Fruit fly (Drosophila melanogaster) whole organism, embryonic: Measurements from ENCODE around the gene CG6652.

Source experiments
- ATbp ChIP-seq: fragments of 200-800 bp; sonication (Bioruptor generic); optimal IDR thresholded peaks from 2 replicates; lab custom pipeline; 2017; ENCODE audit warnings: missing biosample characterization, mild to moderate bottlenecking, missing genetic modification characterization, missing genetic modification reagents
- Ada2b ChIP-seq: fragments of 200-800 bp; sonication (Bioruptor generic); IDR thresholded peaks from 2 replicates; pipeline ENCODE4 v1.3.6; 2022; ENCODE audit warnings: missing biosample characterization, missing genetic modification characterization
- Adf1 ChIP-seq: fragments of 200-800 bp; sonication (Bioruptor generic); IDR thresholded peaks from 2 replicates; pipeline ENCODE4 v1.3.6; 2022; ENCODE audit warnings: missing biosample characterization, missing genetic modification characterization
- CG10565 ChIP-seq: fragments of 200-800 bp; sonication (Bioruptor generic); optimal IDR thresholded peaks from 3 replicates; lab custom pipeline; 2016; ENCODE audit warnings: missing biosample characterization, mild to moderate bottlenecking, missing genetic modification characterization
- CG13296 ChIP-seq: fragments of 200-800 bp; sonication (Bioruptor generic); optimal IDR thresholded peaks from 3 replicates; lab custom pipeline; 2018; ENCODE audit warnings: missing biosample characterization, mild to moderate bottlenecking, missing genetic modification characterization
- CG13424 ChIP-seq: fragments of 200-800 bp; sonication (Bioruptor generic); optimal IDR thresholded peaks from 2 replicates; lab custom pipeline; 2019; ENCODE audit warnings: missing biosample characterization, mild to moderate bottlenecking, missing genetic modification characterization, moderate library complexity
- CG1529 ChIP-seq: fragments of 200-800 bp; sonication (Bioruptor generic); optimal IDR thresholded peaks from 3 replicates; lab custom pipeline; 2018; ENCODE audit warnings: missing biosample characterization, missing genetic modification characterization
- CG16813 ChIP-seq: fragments of 200-800 bp; sonication (Bioruptor generic); IDR thresholded peaks from 3 replicates; pipeline ENCODE4 v1.3.6; 2022; ENCODE audit warnings: missing biosample characterization, missing genetic modification characterization; ENCODE audit not compliant: partially characterized antibody
- CG2116 ChIP-seq: fragments of 200-800 bp; sonication (Bioruptor generic); optimal IDR thresholded peaks from 3 replicates; lab custom pipeline; 2018; ENCODE audit warnings: missing biosample characterization, mild to moderate bottlenecking, missing genetic modification characterization
- CG3847 ChIP-seq: fragments of 200-800 bp; sonication (Bioruptor generic); IDR thresholded peaks from 2 replicates; pipeline ENCODE4 v1.3.6; 2022; ENCODE audit warnings: missing biosample characterization, missing genetic modification characterization
- CG3995 ChIP-seq: fragments of 200-800 bp; sonication (Bioruptor generic); optimal IDR thresholded peaks from 3 replicates; lab custom pipeline; 2016; ENCODE audit warnings: missing biosample characterization, missing genetic modification characterization
- CG6683 ChIP-seq: fragments of 200-800 bp; sonication (Bioruptor generic); optimal IDR thresholded peaks from 2 replicates; lab custom pipeline; 2017; ENCODE audit warnings: missing biosample characterization, mild to moderate bottlenecking, missing genetic modification characterization, missing genetic modification reagents
- CG7372 ChIP-seq: fragments of 200-800 bp; sonication (Bioruptor generic); IDR thresholded peaks from 2 replicates; pipeline ENCODE4 v1.3.6; 2022; ENCODE audit warnings: missing biosample characterization, missing genetic modification characterization
- CG8944 ChIP-seq: fragments of 200-800 bp; sonication (Bioruptor generic); optimal IDR thresholded peaks from 3 replicates; lab custom pipeline; 2016; ENCODE audit warnings: missing biosample characterization, missing genetic modification characterization
- CG9437 ChIP-seq: fragments of 200-800 bp; sonication (Bioruptor generic); optimal IDR thresholded peaks from 2 replicates; lab custom pipeline; 2018; ENCODE audit warnings: missing biosample characterization, mild to moderate bottlenecking, missing genetic modification characterization
- CHES-1-like ChIP-seq: fragments of 200-800 bp; sonication (Bioruptor generic); optimal IDR thresholded peaks from 2 replicates; lab custom pipeline; 2016; ENCODE audit warnings: missing biosample characterization, missing genetic modification characterization
- CoRest ChIP-seq: fragments of 200-800 bp; sonication (Bioruptor generic); optimal IDR thresholded peaks from 3 replicates; lab custom pipeline; 2018; ENCODE audit warnings: missing biosample characterization, mild to moderate bottlenecking, missing genetic modification characterization, moderate library complexity
- HmgD ChIP-seq: fragments of 200-800 bp; sonication (Bioruptor generic); optimal IDR thresholded peaks from 3 replicates; lab custom pipeline; 2016; ENCODE audit warnings: missing biosample characterization, missing genetic modification characterization
- HmgZ ChIP-seq: fragments of 200-800 bp; sonication (Bioruptor generic); optimal IDR thresholded peaks from 2 replicates; lab custom pipeline; 2018; ENCODE audit warnings: missing biosample characterization, mild to moderate bottlenecking, missing genetic modification characterization
- MTF-1 ChIP-seq: fragments of 200-800 bp; sonication (Bioruptor generic); optimal IDR thresholded peaks from 2 replicates; lab custom pipeline; 2018; ENCODE audit warnings: missing biosample characterization, mild to moderate bottlenecking, missing genetic modification characterization, borderline replicate concordance
- NC2β ChIP-seq: fragments of 200-800 bp; sonication (Bioruptor generic); optimal IDR thresholded peaks from 2 replicates; lab custom pipeline; 2016; ENCODE audit warnings: missing biosample characterization, missing genetic modification characterization
- Oaz ChIP-seq: fragments of 200-800 bp; sonication (Bioruptor generic); IDR thresholded peaks from 2 replicates; pipeline ENCODE4 v1.3.6; 2022; ENCODE audit warnings: missing biosample characterization, missing genetic modification characterization
- Oli ChIP-seq: fragments of 200-800 bp; sonication (Bioruptor generic); optimal IDR thresholded peaks from 2 replicates; lab custom pipeline; 2018; ENCODE audit warnings: missing biosample characterization, mild to moderate bottlenecking, missing genetic modification characterization, moderate library complexity
- PHDP ChIP-seq: fragments of 200-800 bp; sonication (Bioruptor generic); optimal IDR thresholded peaks from 3 replicates; lab custom pipeline; 2018; ENCODE audit warnings: missing biosample characterization, mild to moderate bottlenecking, missing genetic modification characterization, moderate library complexity
- Six4 ChIP-seq: fragments of 200-800 bp; sonication (Bioruptor generic); optimal IDR thresholded peaks from 2 replicates; lab custom pipeline; 2016; ENCODE audit warnings: missing biosample characterization, missing genetic modification characterization
- Tbp ChIP-seq: fragments of >200 bp; optimal IDR thresholded peaks from 2 replicates; lab custom pipeline; 2018; ENCODE audit warnings: missing biosample characterization, missing genetic modification characterization
- Usf ChIP-seq: fragments of 200-800 bp; sonication (Bioruptor generic); optimal IDR thresholded peaks from 2 replicates; lab custom pipeline; 2017; ENCODE audit warnings: missing genotype, missing biosample characterization, missing genetic modification characterization
- Xbp1 ChIP-seq: fragments of 200-800 bp; sonication (Bioruptor generic); optimal IDR thresholded peaks from 3 replicates; lab custom pipeline; 2016; ENCODE audit warnings: missing biosample characterization, mild to moderate bottlenecking, missing genetic modification characterization
- ab ChIP-seq: fragments of 200-800 bp; sonication (Bioruptor generic); optimal IDR thresholded peaks from 2 replicates; lab custom pipeline; 2016; ENCODE audit warnings: missing biosample characterization, missing genetic modification characterization
- ash1 ChIP-seq: fragments of 200-800 bp; sonication (Bioruptor generic); optimal IDR thresholded peaks from 2 replicates; lab custom pipeline; 2018; ENCODE audit warnings: missing biosample characterization, mild to moderate bottlenecking, missing genetic modification characterization
- bowl ChIP-seq: fragments of 200-800 bp; sonication (Bioruptor generic); IDR thresholded peaks from 2 replicates; pipeline ENCODE4 v1.3.6; 2022; ENCODE audit warnings: missing biosample characterization, missing genetic modification characterization
- chif ChIP-seq, 2 experiments: fragments of 200-800 bp; sonication (Bioruptor generic); optimal IDR thresholded peaks; 3 replicates each; lab custom pipeline; 2016; ENCODE audit warnings: missing biosample characterization in 2 of 2, missing genetic modification characterization in 2 of 2
- cwo ChIP-seq: fragments of 200-800 bp; sonication (Bioruptor generic); optimal IDR thresholded peaks from 3 replicates; lab custom pipeline; 2017; ENCODE audit warnings: missing biosample characterization, missing genetic modification characterization, mild to moderate bottlenecking, moderate library complexity, missing genetic modification reagents
- dati ChIP-seq: fragments of 200-800 bp; sonication (Bioruptor generic); IDR thresholded peaks from 2 replicates; pipeline ENCODE4 v1.3.6; 2022; ENCODE audit warnings: missing biosample characterization, missing genetic modification characterization
- dmrt11E ChIP-seq: fragments of 200-800 bp; sonication (Bioruptor generic); optimal IDR thresholded peaks from 3 replicates; lab custom pipeline; 2018; ENCODE audit warnings: missing biosample characterization, mild to moderate bottlenecking, missing genetic modification characterization, moderate library complexity
- esg ChIP-seq: fragments of 200-800 bp; sonication (Bioruptor generic); conservative IDR thresholded peaks from 2 replicates; pipeline ENCODE4 v1.3.6; 2022; ENCODE audit warnings: missing biosample characterization, missing genetic modification characterization
- gcm ChIP-seq: fragments of 200-800 bp; sonication (Bioruptor generic); optimal IDR thresholded peaks from 2 replicates; lab custom pipeline; 2019; ENCODE audit warnings: missing biosample characterization, mild to moderate bottlenecking, missing genetic modification characterization, moderate library complexity
- gsb-n ChIP-seq: fragments of 200-800 bp; sonication (Bioruptor generic); optimal IDR thresholded peaks from 3 replicates; lab custom pipeline; 2018; ENCODE audit warnings: missing biosample characterization, mild to moderate bottlenecking, missing genetic modification characterization
- ham ChIP-seq: fragments of 200-800 bp; sonication (Bioruptor generic); IDR thresholded peaks from 2 replicates; pipeline ENCODE4 v1.3.6; 2022; ENCODE audit warnings: missing biosample characterization, missing genetic modification characterization
- hbn ChIP-seq: fragments of 200-800 bp; sonication (Bioruptor generic); IDR thresholded peaks from 2 replicates; pipeline ENCODE4 v1.3.6; 2022; ENCODE audit warnings: missing biosample characterization, missing genetic modification characterization; ENCODE audit not compliant: partially characterized antibody
- inv ChIP-seq: fragments of 200-800 bp; sonication (Bioruptor generic); IDR thresholded peaks from 2 replicates; pipeline ENCODE4 v1.3.6; 2022; ENCODE audit warnings: missing biosample characterization, missing genetic modification characterization; ENCODE audit not compliant: partially characterized antibody
- jing ChIP-seq: fragments of 200-800 bp; sonication (Bioruptor generic); optimal IDR thresholded peaks from 2 replicates; lab custom pipeline; 2018; ENCODE audit warnings: missing biosample characterization, mild to moderate bottlenecking, missing genetic modification characterization
- mld ChIP-seq: fragments of 200-800 bp; sonication (Bioruptor generic); IDR thresholded peaks from 3 replicates; pipeline ENCODE4 v1.3.6; 2022; ENCODE audit warnings: missing biosample characterization, missing genetic modification characterization; ENCODE audit not compliant: partially characterized antibody
- nom ChIP-seq: fragments of 200-800 bp; sonication (Bioruptor generic); optimal IDR thresholded peaks from 2 replicates; lab custom pipeline; 2017; ENCODE audit warnings: missing biosample characterization, missing genetic modification characterization, mild to moderate bottlenecking, moderate library complexity, missing genetic modification reagents
- org-1 ChIP-seq: fragments of 200-800 bp; sonication (Bioruptor generic); optimal IDR thresholded peaks from 2 replicates; lab custom pipeline; 2017; ENCODE audit warnings: missing biosample characterization, missing genetic modification characterization
- phol ChIP-seq: fragments of 200-800 bp; sonication (Bioruptor generic); optimal IDR thresholded peaks from 3 replicates; lab custom pipeline; 2018; ENCODE audit warnings: missing biosample characterization, mild to moderate bottlenecking, missing genetic modification characterization, moderate library complexity
- tio ChIP-seq: fragments of 200-800 bp; sonication (Bioruptor generic); optimal IDR thresholded peaks from 2 replicates; lab custom pipeline; 2017; ENCODE audit warnings: missing biosample characterization, missing genetic modification characterization, inconsistent platforms
- trem ChIP-seq: fragments of 200-800 bp; optimal IDR thresholded peaks from 3 replicates; lab custom pipeline; 2019; ENCODE audit warnings: missing biosample characterization, mild to moderate bottlenecking, missing genetic modification characterization, moderate library complexity
- trh ChIP-seq: fragments of 200-800 bp; sonication (Bioruptor generic); optimal IDR thresholded peaks from 2 replicates; lab custom pipeline; 2016; ENCODE audit warnings: missing biosample characterization, missing genetic modification characterization
- wdn ChIP-seq: fragments of 200-800 bp; sonication (Bioruptor generic); IDR thresholded peaks from 2 replicates; pipeline ENCODE4 v1.3.6; 2022; ENCODE audit warnings: missing biosample characterization, missing genetic modification characterization

The CG6652 gene

DNA sequence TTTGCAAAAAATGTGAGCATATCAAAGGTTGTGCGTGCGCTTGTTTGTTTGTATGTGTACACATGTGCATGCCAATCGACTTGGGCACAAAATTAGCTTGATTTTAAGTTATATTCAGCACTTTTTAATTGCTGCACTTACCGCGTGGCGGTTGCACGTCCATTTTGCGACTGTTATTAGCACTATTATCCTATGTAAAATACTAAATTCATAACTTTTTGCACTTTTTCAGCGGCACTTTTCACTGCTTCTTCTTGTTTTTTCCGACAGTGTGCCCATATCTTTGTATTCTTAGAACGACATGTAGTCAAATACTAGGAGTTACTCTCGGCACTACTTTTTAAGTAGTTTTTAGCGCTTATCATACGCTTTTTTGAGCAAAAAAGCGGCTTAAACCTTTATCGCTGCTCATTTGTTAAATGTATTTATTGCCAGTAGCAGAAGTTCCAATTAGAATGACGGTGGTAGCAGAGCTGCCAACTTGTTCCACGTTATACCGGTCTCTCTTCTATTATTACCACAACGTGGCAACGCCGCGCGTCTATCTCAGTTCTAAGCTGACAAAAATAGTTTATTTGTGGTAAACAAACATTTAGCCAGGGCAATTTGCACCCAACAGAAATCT lies 19.8 kb upstream of the CG6652 start, which contains the start of the genes scaf6 and Papst2 (continued):
- TF ChIP-seq cwo (GFP tag; lab: Kevin White, UChicago), result no peak
- peak; percentile 58 for TF ChIP-seq phol
- no peak for TF ChIP-seq CG8944
- TF ChIP-seq mld (GFP tag; lab: Robert Waterston, UW), result no peak
- TF ChIP-seq Ada2b (GFP tag; lab: Robert Waterston, UW), result no peak
- TF ChIP-seq CG2116, result peak; percentile 40
- no peak for TF ChIP-seq CG9437 (GFP tag; lab: Kevin White, UChicago)
- TF ChIP-seq HmgD (GFP tag; lab: Kevin White, UChicago), result peak; percentile 58
- no peak for TF ChIP-seq ash1
- TF ChIP-seq Usf (GFP tag; lab: Kevin White, UChicago), result no peak
- peak; percentile 79 for TF ChIP-seq CG3847
- TF ChIP-seq CG7372 (GFP tag; lab: Robert Waterston, UW), result no peak
- TF ChIP-seq trh (GFP tag; lab: Kevin White, UChicago), result no peak
- TF ChIP-seq hbn (GFP tag; lab: Robert Waterston, UW), result no peak
- no peak for TF ChIP-seq Oli (tag; lab: Kevin White, UChicago)
- no peak for TF ChIP-seq org-1 (GFP tag; lab: Kevin White, UChicago)
- TF ChIP-seq ATbp (GFP tag; lab: Kevin White, UChicago), result no peak
- no peak for TF ChIP-seq ab
- TF ChIP-seq dmrt11E (tag; lab: Kevin White, UChicago), result no peak
- TF ChIP-seq nom (GFP tag; lab: Kevin White, UChicago), result no peak
- TF ChIP-seq Adf1, result no peak
- TF ChIP-seq CHES-1-like (GFP tag; lab: Kevin White, UChicago), result peak; percentile 70
- peak; percentile 33 for TF ChIP-seq HmgZ (tag; lab: Kevin White, UChicago)
- TF ChIP-seq CG6683 (GFP tag; lab: Kevin White, UChicago), result no peak
- no peak for TF ChIP-seq Oaz (GFP tag; lab: Robert Waterston, UW)
- peak; percentile 4 for TF ChIP-seq NC2β (GFP tag; lab: Kevin White, UChicago)
- TF ChIP-seq MTF-1 (GFP tag; lab: Kevin White, UChicago), result no peak
- peak; percentile 16 for TF ChIP-seq CG13424 (tag; lab: Kevin White, UChicago)
- peak in 1 of 2 experiments; percentile 5 for TF ChIP-seq chif (GFP tag; optimal IDR thresholded peaks at IDR 0.05; lab: Kevin White, UChicago)
- TF ChIP-seq dati (GFP tag; lab: Robert Waterston, UW), result no peak
- no peak for TF ChIP-seq Tbp (GFP tag; lab: Kevin White, UChicago)
- TF ChIP-seq CG1529 (GFP tag; lab: Kevin White, UChicago), result no peak
- TF ChIP-seq Six4, result no peak
- no peak for TF ChIP-seq CG13296 (GFP tag; lab: Kevin White, UChicago)
- peak; percentile 26; the same call in 1 of the 3 replicates for TF ChIP-seq CG16813 (GFP tag; lab: Robert Waterston, UW)
- TF ChIP-seq bowl (GFP tag; lab: Robert Waterston, UW), result no peak
- TF ChIP-seq tio (GFP tag; lab: Kevin White, UChicago), result no peak
- TF ChIP-seq Xbp1, result peak; percentile 13
- no peak for TF ChIP-seq CG10565 (GFP tag; lab: Kevin White, UChicago)
- TF ChIP-seq gcm (GFP tag; lab: Kevin White, UChicago), result peak; percentile 29
- TF ChIP-seq PHDP (tag; lab: Kevin White, UChicago), result no peak
- peak; percentile 22 for TF ChIP-seq CoRest (tag; lab: Kevin White, UChicago)
- peak; percentile 99 for TF ChIP-seq trem (tag; lab: Kevin White, UChicago)
- TF ChIP-seq inv (GFP tag; lab: Robert Waterston, UW), result no peak
- TF ChIP-seq CG3995, result peak; percentile 43
- TF ChIP-seq jing (GFP tag; lab: Kevin White, UChicago), result no peak
- no peak for TF ChIP-seq esg (GFP tag; lab: Robert Waterston, UW)
- no peak for TF ChIP-seq gsb-n (tag; lab: Kevin White, UChicago)
- no peak for TF ChIP-seq wdn (GFP tag; lab: Robert Waterston, UW)
- TF ChIP-seq ham (GFP tag; lab: Robert Waterston, UW), result no peak
